Fruit fly (Drosophila melanogaster): ENCODE measurements around the gene Sam-S.

DNA sequence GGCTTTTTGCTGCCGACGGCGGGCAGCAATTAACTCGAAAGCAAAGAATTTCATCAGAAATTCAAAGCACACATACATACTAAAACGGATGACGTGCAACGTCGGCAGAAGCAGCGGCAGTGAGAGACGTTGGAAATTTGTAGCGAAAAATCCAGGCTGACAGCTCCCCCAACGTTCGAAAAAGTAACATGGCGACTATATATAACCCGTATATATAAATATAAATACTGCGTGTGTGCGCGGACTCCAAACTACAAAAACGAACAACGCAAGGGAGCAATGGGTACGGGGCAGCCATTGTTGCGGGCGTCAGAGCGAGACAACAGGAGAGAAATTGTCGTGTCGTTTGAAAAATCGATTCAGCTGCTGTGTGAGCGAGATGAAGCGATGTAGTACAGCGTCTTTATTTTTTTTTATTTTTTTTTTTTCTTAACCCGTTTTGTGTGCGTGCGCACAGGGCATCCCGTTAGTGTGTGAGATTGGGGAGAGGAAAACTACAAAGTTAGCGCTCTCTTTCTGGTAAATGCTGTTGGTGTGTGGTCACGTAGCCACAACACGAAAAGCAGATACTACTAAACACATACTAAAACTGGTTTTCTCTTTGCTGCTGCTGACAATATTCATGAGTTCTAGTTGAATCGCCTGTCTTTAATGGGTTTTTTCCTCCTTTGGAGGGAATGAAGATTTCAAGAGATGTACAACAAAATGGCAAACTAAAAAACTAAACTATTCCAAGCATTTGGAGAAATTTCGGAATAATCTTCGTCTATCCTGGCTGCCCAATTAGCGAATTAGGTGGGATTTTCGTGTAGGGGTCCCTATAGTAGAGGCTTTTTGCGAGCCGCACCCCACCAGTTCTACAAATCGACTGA lies 54.1 kb downstream of the Sam-S start:
- no peak for TF ChIP-seq Dll (optimal IDR thresholded peaks at IDR 0.05)
- no peak for TF ChIP-seq pan (optimal IDR thresholded peaks at IDR 0.05)
- TF ChIP-seq CG8478 (optimal IDR thresholded peaks at IDR 0.05) = peak; percentile 80

Data from whole organism.